Worm (Caenorhabditis elegans) whole organism, L4 larva: ENCODE results near the gene eat-4.
A peak's percentile ranks its signal among the peaks of the same experiment; 100 is the strongest.
"Not testable (repeated sequence)": the region's sequence is repeated elsewhere in the genome, so short reads cannot be mapped to it uniquely, and the experiment has no call there.

Experiments used
- D1046.2 ChIP-seq: fragments of 200-800 bp; sonication (Bioruptor generic); IDR thresholded peaks from 2 replicates; pipeline ENCODE4 v1.3.6; 2022; ENCODE audit warnings: missing genetic modification characterization, missing compliant biosample characterization
- F26F4.8 ChIP-seq: fragments of 200-800 bp; sonication (Bioruptor generic); conservative IDR thresholded peaks from 2 replicates; pipeline ENCODE4 v1.3.6; 2022; ENCODE audit warnings: missing genetic modification characterization, missing compliant biosample characterization
- T26A8.4 ChIP-seq: fragments of 200-800 bp; sonication (Bioruptor generic); IDR thresholded peaks from 2 replicates; pipeline ENCODE4 v1.3.6; 2022; ENCODE audit warnings: missing genetic modification characterization, missing compliant biosample characterization
- Y105C5A.15 ChIP-seq: fragments of 200-800 bp; sonication (Bioruptor generic); IDR thresholded peaks from 2 replicates; pipeline ENCODE4 v1.3.6; 2022; ENCODE audit warnings: missing genetic modification characterization, missing compliant biosample characterization
- Y48G9A.11 ChIP-seq: fragments of 200-800 bp; sonication (Bioruptor generic); IDR thresholded peaks from 2 replicates; pipeline ENCODE4 v1.3.6; 2022; ENCODE audit warnings: missing genetic modification reagents, missing genetic modification characterization, missing compliant biosample characterization
- ZK337.2 ChIP-seq: fragments of 200-800 bp; sonication (Bioruptor generic); IDR thresholded peaks from 2 replicates; pipeline ENCODE4 v1.3.6; 2022; ENCODE audit warnings: missing genetic modification reagents, missing genetic modification characterization, missing compliant biosample characterization
- aha-1 ChIP-seq: fragments of 150-350 bp; peaks from one replicate; lab custom pipeline; 2014; ENCODE audit warnings: missing biosample characterization, missing genetic modification characterization
- arid-1 ChIP-seq: fragments of 200-800 bp; sonication (Bioruptor generic); conservative IDR thresholded peaks from 2 replicates; pipeline ENCODE4 v1.3.6; 2022; ENCODE audit warnings: missing genetic modification reagents, missing genetic modification characterization, missing compliant biosample characterization
- attf-4 ChIP-seq: sonication (generic microtip); optimal IDR thresholded peaks from 3 replicates; lab custom pipeline; 2017; ENCODE audit warnings: missing biosample characterization, missing genetic modification characterization
- ceh-20 ChIP-seq: fragments of 200-800 bp; sonication (Bioruptor generic); IDR thresholded peaks from 2 replicates; pipeline ENCODE4 v1.3.6; 2022; ENCODE audit warnings: missing genetic modification reagents, missing genetic modification characterization, missing compliant biosample characterization
- ceh-44 ChIP-seq: fragments of 200-800 bp; sonication (Bioruptor generic); IDR thresholded peaks from 2 replicates; pipeline ENCODE4 v1.3.6; 2022; ENCODE audit warnings: missing genetic modification reagents, missing genetic modification characterization, missing compliant biosample characterization
- ceh-62 ChIP-seq: sonication (generic microtip); optimal IDR thresholded peaks from 2 replicates; lab custom pipeline; 2017; ENCODE audit warnings: missing biosample characterization, missing genetic modification characterization
- ctbp-1 ChIP-seq: fragments of 200-800 bp; sonication (Bioruptor generic); IDR thresholded peaks from 2 replicates; pipeline ENCODE4 v1.3.6; 2022; ENCODE audit warnings: missing genetic modification reagents, missing genetic modification characterization, missing compliant biosample characterization
- daf-16 ChIP-seq, 3 experiments: sonication (generic microtip); optimal IDR thresholded peaks; 2 replicates each; lab custom pipeline; 2016 to 2017; ENCODE audit warnings: missing genetic modification characterization in 3 of 3, missing genetic modification reagents in 3 of 3, mild to moderate bottlenecking in 2 of 3, missing compliant biosample characterization in 2 of 3, missing biosample characterization in 1 of 3, moderate library complexity in 1 of 3
- dmd-8 ChIP-seq: fragments of 200-800 bp; sonication (Bioruptor generic); IDR thresholded peaks from 2 replicates; pipeline ENCODE4 v1.3.6; 2022; ENCODE audit warnings: missing genetic modification characterization, missing compliant biosample characterization
- dmd-9 ChIP-seq: fragments of 200-800 bp; sonication (Bioruptor generic); IDR thresholded peaks from 2 replicates; pipeline ENCODE4 v1.3.6; 2022; ENCODE audit warnings: missing genetic modification reagents, missing genetic modification characterization, missing compliant biosample characterization
- dpl-1 ChIP-seq: fragments of 150-350 bp; optimal IDR thresholded peaks from 2 replicates; lab custom pipeline; 2014; ENCODE audit warnings: missing biosample characterization, missing genetic modification reagents, missing genetic modification characterization
- dve-1 ChIP-seq: sonication (generic microtip); optimal IDR thresholded peaks from 2 replicates; lab custom pipeline; 2017; ENCODE audit warnings: antibody characterized with exemption, mild to moderate bottlenecking, missing genetic modification characterization, missing compliant biosample characterization; ENCODE audit not compliant: insufficient read depth
- egl-27 ChIP-seq: sonication (generic microtip); optimal IDR thresholded peaks from 3 replicates; lab custom pipeline; 2017; ENCODE audit warnings: missing biosample characterization, missing genetic modification reagents, missing genetic modification characterization
- egl-43 ChIP-seq: fragments of 200-800 bp; sonication (Bioruptor generic); IDR thresholded peaks from 2 replicates; pipeline ENCODE4 v1.3.6; 2022; ENCODE audit warnings: missing genetic modification reagents, missing genetic modification characterization, missing compliant biosample characterization
- hlh-11 ChIP-seq: fragments of 200-800 bp; sonication (Bioruptor generic); optimal IDR thresholded peaks from 2 replicates; lab custom pipeline; 2018; ENCODE audit warnings: mild to moderate bottlenecking, missing genetic modification characterization, missing compliant biosample characterization
- hmg-1.1 ChIP-seq: fragments of 200-800 bp; sonication (Bioruptor generic); IDR thresholded peaks from 2 replicates; pipeline ENCODE4 v1.3.6; 2022; ENCODE audit warnings: missing genetic modification reagents, missing genetic modification characterization, missing compliant biosample characterization
- lim-7 ChIP-seq: fragments of 200-800 bp; sonication (Bioruptor generic); IDR thresholded peaks from 2 replicates; pipeline ENCODE4 v1.3.6; 2022; ENCODE audit warnings: missing genetic modification characterization, missing compliant biosample characterization
- lin-1 ChIP-seq: fragments of 200-800 bp; sonication (Bioruptor generic); IDR thresholded peaks from 2 replicates; pipeline ENCODE4 v1.3.6; 2022; ENCODE audit warnings: missing genetic modification reagents, missing genetic modification characterization, missing compliant biosample characterization
- lin-38 ChIP-seq: fragments of 200-800 bp; sonication (Bioruptor generic); IDR thresholded peaks from 2 replicates; pipeline ENCODE4 v1.3.6; 2022; ENCODE audit warnings: missing genetic modification reagents, missing genetic modification characterization, missing compliant biosample characterization
- lin-39 ChIP-seq: fragments of 150-350 bp; optimal IDR thresholded peaks from 2 replicates; lab custom pipeline; 2014; ENCODE audit warnings: missing biosample characterization, missing genetic modification reagents, missing genetic modification characterization
- madf-5 ChIP-seq, 2 experiments: fragments of 200-800 bp; sonication (Bioruptor generic); IDR thresholded peaks; 2 replicates each; pipeline ENCODE4 v1.3.6; 2022; ENCODE audit warnings: missing compliant biosample characterization in 2 of 2, missing genetic modification characterization in 2 of 2
- madf-9 ChIP-seq: fragments of 200-800 bp; sonication (Bioruptor generic); conservative IDR thresholded peaks from 2 replicates; pipeline ENCODE4 v1.3.6; 2022; ENCODE audit warnings: missing genetic modification reagents, missing genetic modification characterization, missing compliant biosample characterization
- mdt-29 ChIP-seq: fragments of 200-800 bp; sonication (Bioruptor generic); IDR thresholded peaks from 2 replicates; pipeline ENCODE4 v1.3.6; 2022; ENCODE audit warnings: missing genetic modification reagents, missing genetic modification characterization, missing compliant biosample characterization
- mep-1 ChIP-seq: fragments of 150-350 bp; sonication (generic microtip); optimal IDR thresholded peaks from 3 replicates; lab custom pipeline; 2014; ENCODE audit warnings: missing biosample characterization, missing genetic modification characterization
- mes-2 ChIP-seq: sonication (generic microtip); optimal IDR thresholded peaks from 2 replicates; lab custom pipeline; 2016; ENCODE audit warnings: missing genotype, mild to moderate bottlenecking, missing genetic modification characterization, missing compliant biosample characterization; ENCODE audit not compliant: poor library complexity, severe bottlenecking
- mxl-2 ChIP-seq: fragments of 200-800 bp; sonication (Bioruptor generic); conservative IDR thresholded peaks from 2 replicates; pipeline ENCODE4 v1.3.6; 2022; ENCODE audit warnings: missing genetic modification reagents, missing genetic modification characterization, missing compliant biosample characterization
- nhr-10 ChIP-seq: fragments of 150-350 bp; optimal IDR thresholded peaks from 2 replicates; lab custom pipeline; 2014; ENCODE audit warnings: missing biosample characterization, missing genetic modification characterization
- nhr-41 ChIP-seq: fragments of 200-800 bp; sonication (Bioruptor generic); IDR thresholded peaks from 2 replicates; pipeline ENCODE4 v1.3.6; 2022; ENCODE audit warnings: missing genetic modification reagents, missing genetic modification characterization, missing compliant biosample characterization
- nhr-42 ChIP-seq: fragments of 200-800 bp; sonication (Bioruptor generic); IDR thresholded peaks from 2 replicates; pipeline ENCODE4 v1.3.6; 2022; ENCODE audit warnings: missing genetic modification characterization, missing compliant biosample characterization
- nhr-6 ChIP-seq: fragments of 150-350 bp; optimal IDR thresholded peaks from 2 replicates; lab custom pipeline; 2014; ENCODE audit warnings: missing biosample characterization, missing genetic modification characterization
- pha-4 ChIP-seq, 2 experiments: fragments of 150-350 bp in 1 of 2; fragments of 200-800 bp in 1 of 2; sonication (Bioruptor generic) in 1 of 2; IDR thresholded peaks in 1 of 2; optimal IDR thresholded peaks in 1 of 2; 2 replicates each; pipeline versions ENCODE4 v1.3.6 to Lab custom; 2014 to 2022; ENCODE audit warnings: missing genetic modification characterization in 2 of 2, missing genetic modification reagents in 2 of 2, missing biosample characterization in 1 of 2, missing compliant biosample characterization in 1 of 2
- php-3 ChIP-seq: fragments of 200-800 bp; sonication (Bioruptor generic); IDR thresholded peaks from 2 replicates; pipeline ENCODE4 v1.3.6; 2022; ENCODE audit warnings: missing genetic modification reagents, missing genetic modification characterization, missing compliant biosample characterization
- saeg-2 ChIP-seq: fragments of 200-800 bp; sonication (Bioruptor generic); IDR thresholded peaks from 2 replicates; pipeline ENCODE4 v1.3.6; 2022; ENCODE audit warnings: missing genetic modification reagents, missing genetic modification characterization, missing compliant biosample characterization
- set-16 ChIP-seq: fragments of 200-800 bp; sonication (Bioruptor generic); IDR thresholded peaks from 2 replicates; pipeline ENCODE4 v1.3.6; 2022; ENCODE audit warnings: missing genetic modification reagents, missing genetic modification characterization, missing compliant biosample characterization
- snpc-1.2 ChIP-seq: fragments of 200-800 bp; sonication (Bioruptor generic); IDR thresholded peaks from 2 replicates; pipeline ENCODE4 v1.3.6; 2022; ENCODE audit warnings: missing genetic modification reagents, missing genetic modification characterization, missing compliant biosample characterization
- tra-1 ChIP-seq: fragments of 200-800 bp; sonication (Bioruptor generic); IDR thresholded peaks from 2 replicates; pipeline ENCODE4 v1.3.6; 2022; ENCODE audit warnings: missing genetic modification reagents, missing genetic modification characterization, missing compliant biosample characterization
- vab-7 ChIP-seq: fragments of 200-800 bp; sonication (Bioruptor generic); IDR thresholded peaks from 2 replicates; pipeline ENCODE4 v1.3.6; 2022; ENCODE audit warnings: missing genetic modification reagents, missing genetic modification characterization, missing compliant biosample characterization
- zfp-2 ChIP-seq: sonication (generic microtip); optimal IDR thresholded peaks from 2 replicates; lab custom pipeline; 2016; ENCODE audit warnings: mild to moderate bottlenecking, missing genetic modification characterization, missing compliant biosample characterization
- zfp-3 ChIP-seq: fragments of 200-800 bp; sonication (Bioruptor generic); conservative IDR thresholded peaks from 2 replicates; pipeline ENCODE4 v1.3.6; 2022; ENCODE audit warnings: missing genetic modification reagents, missing genetic modification characterization, missing compliant biosample characterization
- ztf-11 ChIP-seq: fragments of 150-350 bp; optimal IDR thresholded peaks from 2 replicates; lab custom pipeline; 2014; ENCODE audit warnings: missing biosample characterization, missing genetic modification characterization

The eat-4 gene

DNA sequence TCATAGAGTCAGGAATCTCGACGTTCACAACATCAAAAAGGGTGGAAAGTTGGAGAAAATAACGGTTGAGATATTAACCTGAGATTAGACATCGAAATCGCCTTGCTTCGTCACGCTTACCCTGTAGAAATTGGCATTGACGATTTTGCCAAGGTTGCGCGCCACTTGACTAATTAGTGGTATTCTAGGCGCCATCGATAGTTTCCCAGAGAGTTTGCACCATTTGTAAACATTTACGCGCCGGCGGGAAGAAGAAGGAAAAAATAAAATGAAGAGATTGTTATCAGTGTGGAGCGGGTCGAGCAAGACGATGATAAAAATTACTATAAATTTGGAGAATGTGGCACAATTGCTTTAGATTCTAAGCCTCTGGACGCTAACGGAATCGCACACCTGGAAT lies 26.4 kb upstream of the eat-4 start:
- no peak for TF ChIP-seq daf-16 (GFP tag; optimal IDR thresholded peaks at IDR 0.05; lab: Kevin White, UChicago)
- peak; percentile 37 for TF ChIP-seq daf-16 (tag; optimal IDR thresholded peaks at IDR 0.05; lab: Kevin White, UChicago)
- TF ChIP-seq aha-1 (tag; lab: Kevin White, UChicago) = peak; percentile 31
- no peak for TF ChIP-seq ceh-62 (tag; lab: Kevin White, UChicago)
- no peak for TF ChIP-seq dve-1

DNA sequence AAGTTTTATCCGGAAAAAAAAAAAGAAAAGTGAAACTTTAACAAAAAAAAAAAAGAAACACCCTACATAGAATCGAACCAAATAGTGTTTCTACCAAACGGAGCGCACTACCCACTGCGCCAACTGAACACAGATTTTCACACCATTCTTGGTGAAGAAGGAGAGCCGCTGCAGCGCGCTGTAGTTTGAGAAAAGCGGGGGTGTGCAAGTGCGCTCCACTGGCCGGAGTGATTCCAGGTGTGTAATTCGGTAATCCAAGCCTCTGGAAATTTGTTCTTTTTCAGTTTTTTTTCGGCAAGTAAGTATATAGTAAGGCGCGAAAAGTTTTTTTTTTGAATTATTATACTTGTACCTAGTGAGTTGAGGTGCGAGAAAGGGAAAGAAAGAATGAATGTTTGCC lies 25.8 kb upstream of the eat-4 start:
- TF ChIP-seq ZK337.2 (GFP tag; lab: Robert Waterston, UW) (0 out of 2 replicates have a peak, but pooled peaks have one; percentile 45), mes-2 (peak; percentile 18), lin-1 (GFP tag; lab: Robert Waterston, UW) (peak; percentile 79; the same call in 1 of the 2 replicates), mep-1 (peak; percentile 13), vab-7 (GFP tag; lab: Robert Waterston, UW) (peak; percentile 78), snpc-1.2 (GFP tag; lab: Robert Waterston, UW) (peak; percentile 46), madf-5 (GFP tag; IDR thresholded peaks at IDR 0.05; lab: Robert Waterston, UW) (peak; percentile 57 to 83; a peak in 2 of 4 replicates), F26F4.8 (GFP tag; lab: Robert Waterston, UW) (peak; percentile 77), pha-4 (GFP tag; IDR thresholded peaks at IDR 0.05; lab: Robert Waterston, UW) (peak; percentile 92), nhr-42 (peak; percentile 78), Y48G9A.11 (peak; percentile 57; the same call in 1 of the 2 replicates), D1046.2 (GFP tag; lab: Robert Waterston, UW) (peak; percentile 72; the same call in 1 of the 2 replicates), dmd-8 (GFP tag; lab: Robert Waterston, UW) (peak; percentile 92), ctbp-1 (GFP tag; lab: Robert Waterston, UW) (peak; percentile 79), dmd-9 (GFP tag; lab: Robert Waterston, UW) (peak; percentile 52; the same call in 1 of the 2 replicates), lim-7 (GFP tag; lab: Robert Waterston, UW) (peak; percentile 89), saeg-2 (GFP tag; lab: Robert Waterston, UW) (peak; percentile 73; the same call in 1 of the 2 replicates), hmg-1.1 (GFP tag; lab: Robert Waterston, UW) (peak; percentile 67), php-3 (GFP tag; lab: Robert Waterston, UW) (peak; percentile 50), Y105C5A.15 (GFP tag; lab: Robert Waterston, UW) (0 out of 2 replicates have a peak, but pooled peaks have one; percentile 27), set-16 (GFP tag; lab: Robert Waterston, UW) (peak; percentile 51), mxl-2 (GFP tag; lab: Robert Waterston, UW) (0 out of 2 replicates have a peak, but pooled peaks have one; percentile 51), arid-1 (GFP tag; lab: Robert Waterston, UW) (peak; percentile 77), madf-9 (GFP tag; lab: Robert Waterston, UW) (0 out of 2 replicates have a peak, but pooled peaks have one; percentile 4), tra-1 (GFP tag; lab: Robert Waterston, UW) (peak; percentile 59; the same call in 1 of the 2 replicates), zfp-3 (0 out of 2 replicates have a peak, but pooled peaks have one; percentile 47), egl-43 (peak; percentile 88), lin-38 (GFP tag; lab: Robert Waterston, UW) (peak; percentile 97), ceh-20 (GFP tag; lab: Robert Waterston, UW) (0 out of 2 replicates have a peak, but pooled peaks have one; percentile 29), mdt-29 (GFP tag; lab: Robert Waterston, UW) (peak; percentile 76)
- TF ChIP-seq pha-4 (tag; optimal IDR thresholded peaks at IDR 0.05; lab: Kevin White, UChicago) = not testable (repeated sequence)

DNA sequence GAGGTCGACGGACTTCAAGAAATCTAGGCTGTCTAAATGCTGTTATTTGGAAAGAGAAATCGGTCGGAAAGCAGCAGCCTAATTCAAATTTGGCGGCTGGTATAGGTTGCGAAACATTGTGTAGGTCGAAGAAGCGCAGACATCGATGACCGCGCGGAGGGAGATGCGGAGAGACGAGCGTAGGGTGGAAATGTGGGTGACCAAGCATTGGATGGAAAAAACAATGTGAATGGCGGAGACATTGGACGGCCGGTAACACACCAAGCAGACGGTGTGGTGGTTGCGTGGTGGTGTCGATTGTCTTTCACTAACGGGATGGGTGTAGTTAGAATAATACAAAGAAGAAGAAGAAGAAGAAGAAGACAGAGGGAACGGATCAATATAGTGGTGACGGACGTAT lies 24.2 kb upstream of the eat-4 start:
- no peak for TF ChIP-seq set-16 (GFP tag; lab: Robert Waterston, UW)
- TF ChIP-seq nhr-10 (tag; lab: Kevin White, UChicago) = no peak
- no peak for TF ChIP-seq arid-1 (GFP tag; lab: Robert Waterston, UW)
- no peak for TF ChIP-seq daf-16 (GFP tag; optimal IDR thresholded peaks at IDR 0.05; lab: Kevin White, UChicago)
- no peak for TF ChIP-seq daf-16 (tag; optimal IDR thresholded peaks at IDR 0.05; lab: Kevin White, UChicago)
- no peak for TF ChIP-seq attf-4 (tag; lab: Kevin White, UChicago)
- TF ChIP-seq T26A8.4 (GFP tag; lab: Robert Waterston, UW) = no peak
- no peak for TF ChIP-seq ceh-44 (GFP tag; lab: Robert Waterston, UW)
- no peak for TF ChIP-seq lin-39
- no peak for TF ChIP-seq mes-2
- TF ChIP-seq php-3 (GFP tag; lab: Robert Waterston, UW) = no peak
- no peak for TF ChIP-seq nhr-6 (tag; lab: Kevin White, UChicago)
- no peak for TF ChIP-seq dpl-1 (GFP tag; lab: Kevin White, UChicago)
- TF ChIP-seq ztf-11 (tag; lab: Kevin White, UChicago) = no peak
- no peak for TF ChIP-seq lim-7 (GFP tag; lab: Robert Waterston, UW)
- TF ChIP-seq hlh-11 (tag; lab: Kevin White, UChicago) = no peak
- no peak for TF ChIP-seq Y105C5A.15 (GFP tag; lab: Robert Waterston, UW)
- no peak for TF ChIP-seq zfp-2 (tag; lab: Kevin White, UChicago)
- TF ChIP-seq egl-27 (tag; lab: Kevin White, UChicago) = no peak
- no peak for TF ChIP-seq nhr-41 (GFP tag; lab: Robert Waterston, UW)
